Worm (Caenorhabditis elegans): ENCODE results near the gene cpsf-4.

- TF ChIP-seq unc-39 (tag; optimal IDR thresholded peaks at IDR 0.05) = no peak
- TF ChIP-seq lin-15B (tag; optimal IDR thresholded peaks at IDR 0.05) = no peak
- no peak for TF ChIP-seq ztf-4 (tag; optimal IDR thresholded peaks at IDR 0.05)
- TF ChIP-seq ceh-82 (tag; optimal IDR thresholded peaks at IDR 0.05) = no peak
- TF ChIP-seq nhr-67 (tag; optimal IDR thresholded peaks at IDR 0.05) = no peak
- peak; percentile 20 for TF ChIP-seq fkh-10 (GFP tag; optimal IDR thresholded peaks at IDR 0.05)
- no peak for TF ChIP-seq jun-1 (tag; optimal IDR thresholded peaks at IDR 0.05)
- no peak for TF ChIP-seq nhr-11 (tag; optimal IDR thresholded peaks at IDR 0.05)
- no peak for TF ChIP-seq nhr-76 (tag; optimal IDR thresholded peaks at IDR 0.05)
- TF ChIP-seq skn-1 (tag; optimal IDR thresholded peaks at IDR 0.05) = no peak
- TF ChIP-seq mdl-1 (tag; optimal IDR thresholded peaks at IDR 0.05) = no peak
- no peak for TF ChIP-seq nhr-237 (tag; optimal IDR thresholded peaks at IDR 0.05)
- no peak for TF ChIP-seq ztf-11 (tag; optimal IDR thresholded peaks at IDR 0.05)
These were observed 33.7 kb upstream of the cpsf-4 start for ce11 chrIV:12126740-12127472.

Measured in whole organism, L3 larva.